Fruit fly (Drosophila melanogaster): ENCODE data around the gene Cph.

Cph gene

DNA sequence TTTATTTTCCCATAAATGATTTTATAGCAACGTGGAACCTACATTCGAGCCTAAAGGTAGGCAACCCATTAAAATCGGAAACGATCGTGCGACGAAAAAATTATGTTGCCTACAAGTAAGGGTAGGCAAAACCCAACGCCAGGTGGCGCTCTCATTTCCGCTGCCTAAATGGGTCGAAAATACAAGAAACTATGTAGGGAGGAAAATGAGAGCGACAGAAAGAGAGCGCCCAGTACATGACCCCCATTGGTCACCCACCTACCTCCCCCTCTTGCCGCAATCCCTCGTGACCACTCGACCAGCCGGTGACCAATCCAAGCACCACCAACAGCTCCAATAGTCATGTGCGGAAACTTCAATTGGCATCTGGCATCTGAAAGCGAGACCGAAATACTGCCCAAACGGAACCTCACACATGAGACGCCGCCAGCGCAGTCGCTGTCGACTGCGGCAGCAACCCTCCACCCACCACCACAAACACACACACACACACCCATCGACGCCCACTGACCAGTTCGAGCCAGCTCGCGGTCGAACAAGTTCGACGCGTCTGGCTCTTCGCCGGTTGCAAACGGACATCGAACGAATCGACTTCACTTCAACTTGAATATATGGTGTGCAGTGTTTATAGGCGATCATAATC, 104.6 kb downstream of the Cph start (continued):
- TF ChIP-seq CG18011 (GFP tag; optimal IDR thresholded peaks at IDR 0.05), result peak; percentile 62
- no peak for TF ChIP-seq CG2889 (GFP tag; IDR thresholded peaks at IDR 0.05)
- peak; percentile 98 for TF ChIP-seq Ets97D (GFP tag; optimal IDR thresholded peaks at IDR 0.05)
- TF ChIP-seq tap (tag; optimal IDR thresholded peaks at IDR 0.05), result no peak
- no peak for TF ChIP-seq GATAe (GFP tag; conservative IDR thresholded peaks at IDR 0.05)
- peak; percentile 91 for TF ChIP-seq CG9817 (tag; optimal IDR thresholded peaks at IDR 0.05)
- peak; percentile 38 for TF ChIP-seq row (GFP tag; IDR thresholded peaks at IDR 0.05)
- TF ChIP-seq B-H1 (GFP tag; IDR thresholded peaks at IDR 0.05), result peak; percentile 41; the same call in 1 of the 3 replicates
- peak; percentile 40 to 67 for TF ChIP-seq Hr51 (GFP tag; optimal IDR thresholded peaks at IDR 0.05)
- peak; percentile 56; the same call in 1 of the 2 replicates for TF ChIP-seq CG32772 (GFP tag; IDR thresholded peaks at IDR 0.05)
- TF ChIP-seq CG6683 (GFP tag; optimal IDR thresholded peaks at IDR 0.05), result peak; percentile 36
- peak; percentile 84 for TF ChIP-seq CG10274 (GFP tag; optimal IDR thresholded peaks at IDR 0.05)
- TF ChIP-seq pb (GFP tag; optimal IDR thresholded peaks at IDR 0.05), result peak; percentile 84
- TF ChIP-seq Mrtf (GFP tag; IDR thresholded peaks at IDR 0.05), result peak; percentile 75
- TF ChIP-seq CG8765 (GFP tag; IDR thresholded peaks at IDR 0.05), result peak; percentile 39
- TF ChIP-seq al (GFP tag; IDR thresholded peaks at IDR 0.05), result peak; percentile 41; the same call in 1 of the 2 replicates
- peak; percentile 80 for TF ChIP-seq CG13775 (GFP tag; optimal IDR thresholded peaks at IDR 0.05)
- peak; percentile 91 for TF ChIP-seq CG7271 (tag; optimal IDR thresholded peaks at IDR 0.05)
- peak; percentile 60 for TF ChIP-seq CG5953 (GFP tag; IDR thresholded peaks at IDR 0.05)
- peak; percentile 63 for TF ChIP-seq ap (GFP tag; IDR thresholded peaks at IDR 0.05)
- TF ChIP-seq CG6813 (GFP tag; optimal IDR thresholded peaks at IDR 0.05), result peak; percentile 85
- peak; percentile 68 for TF ChIP-seq pum (GFP tag; optimal IDR thresholded peaks at IDR 0.05)
- TF ChIP-seq sug (tag; optimal IDR thresholded peaks at IDR 0.05), result no peak
- TF ChIP-seq CG30403 (GFP tag; optimal IDR thresholded peaks at IDR 0.05), result peak; percentile 74
- TF ChIP-seq Opbp (GFP tag; IDR thresholded peaks at IDR 0.05; ENCODE audit: partially characterized antibody), result peak; percentile 45; the same call in 1 of the 3 replicates
- peak; percentile 63 for TF ChIP-seq CG11247 (GFP tag; IDR thresholded peaks at IDR 0.05)
- TF ChIP-seq CG7372 (GFP tag; IDR thresholded peaks at IDR 0.05), result peak; percentile 64; the same call in 1 of the 2 replicates
- peak; percentile 76 for TF ChIP-seq ranshi (GFP tag; IDR thresholded peaks at IDR 0.05)
- peak; percentile 72 for TF ChIP-seq slou (GFP tag; optimal IDR thresholded peaks at IDR 0.05)
- peak; percentile 74 for TF ChIP-seq CG14710 (tag; optimal IDR thresholded peaks at IDR 0.05)
- TF ChIP-seq CG5180 (GFP tag; optimal IDR thresholded peaks at IDR 0.05), result peak; percentile 96
- TF ChIP-seq HLH3B (GFP tag; IDR thresholded peaks at IDR 0.05), result peak; percentile 73
- TF ChIP-seq Hr3 (GFP tag; optimal IDR thresholded peaks at IDR 0.05), result peak; percentile 69
- TF ChIP-seq tio (GFP tag; optimal IDR thresholded peaks at IDR 0.05), result peak; percentile 69
- peak; percentile 84 for TF ChIP-seq CG10209 (GFP tag; optimal IDR thresholded peaks at IDR 0.05)
- TF ChIP-seq CG15011 (GFP tag; optimal IDR thresholded peaks at IDR 0.05), result peak; percentile 48
- TF ChIP-seq CG17612 (GFP tag; IDR thresholded peaks at IDR 0.05), result peak; percentile 65
- TF ChIP-seq CG17359 (tag; optimal IDR thresholded peaks at IDR 0.05), result peak; percentile 79
- peak; percentile 72 for TF ChIP-seq CG10366 (GFP tag; IDR thresholded peaks at IDR 0.05)
- peak; percentile 39 for TF ChIP-seq CG17186 (GFP tag; optimal IDR thresholded peaks at IDR 0.05)
- 0 out of 3 replicates have a peak, but pooled peaks have one; percentile 63 for TF ChIP-seq C15 (GFP tag; IDR thresholded peaks at IDR 0.05)
- TF ChIP-seq Fer3 (tag; optimal IDR thresholded peaks at IDR 0.05), result peak; percentile 79
- TF ChIP-seq CG2202 (tag; optimal IDR thresholded peaks at IDR 0.05), result peak; percentile 83
- TF ChIP-seq fru (optimal IDR thresholded peaks at IDR 0.05), result no peak
- TF ChIP-seq CG11695 (GFP tag; IDR thresholded peaks at IDR 0.05), result peak; percentile 47; the same call in 1 of the 3 replicates
- peak; percentile 70 for TF ChIP-seq CG15514 (GFP tag; optimal IDR thresholded peaks at IDR 0.05)
- no peak for TF ChIP-seq cwo (GFP tag; optimal IDR thresholded peaks at IDR 0.05)
- no peak for TF ChIP-seq BEAF-32 (GFP tag; optimal IDR thresholded peaks at IDR 0.05)
